Worm (Caenorhabditis elegans) whole organism, L4 larva: ENCODE results near the gene upp-1.

Source experiments
- aha-1 ChIP-seq: fragments of 150-350 bp; peaks from one replicate; lab custom pipeline; 2014; ENCODE audit warnings: missing biosample characterization, missing genetic modification characterization
- ama-1 ChIP-seq: fragments of 150-350 bp; optimal IDR thresholded peaks from 2 replicates; lab custom pipeline; 2014; ENCODE audit warnings: inconsistent platforms, mixed read lengths
- ceh-82 ChIP-seq: sonication (generic microtip); optimal IDR thresholded peaks from 2 replicates; lab custom pipeline; 2017; ENCODE audit warnings: missing biosample characterization, missing genetic modification characterization
- daf-16 ChIP-seq, 3 experiments: sonication (generic microtip); optimal IDR thresholded peaks; 2 replicates each; lab custom pipeline; 2016 to 2017; ENCODE audit warnings: missing genetic modification characterization in 3 of 3, missing genetic modification reagents in 3 of 3, mild to moderate bottlenecking in 2 of 3, missing compliant biosample characterization in 2 of 3, missing biosample characterization in 1 of 3, moderate library complexity in 1 of 3
- daf-8 ChIP-seq: fragments of 200-800 bp; sonication (Bioruptor generic); IDR thresholded peaks from 2 replicates; pipeline ENCODE4 v1.3.6; 2022; ENCODE audit warnings: missing genetic modification characterization, missing compliant biosample characterization
- mxl-2 ChIP-seq: fragments of 200-800 bp; sonication (Bioruptor generic); conservative IDR thresholded peaks from 2 replicates; pipeline ENCODE4 v1.3.6; 2022; ENCODE audit warnings: missing genetic modification reagents, missing genetic modification characterization, missing compliant biosample characterization
- nhr-237 ChIP-seq: sonication (generic microtip); optimal IDR thresholded peaks from 2 replicates; lab custom pipeline; 2017; ENCODE audit warnings: missing biosample characterization, missing genetic modification characterization
- nhr-41 ChIP-seq: fragments of 200-800 bp; sonication (Bioruptor generic); IDR thresholded peaks from 2 replicates; pipeline ENCODE4 v1.3.6; 2022; ENCODE audit warnings: missing genetic modification reagents, missing genetic modification characterization, missing compliant biosample characterization
- snpc-4 ChIP-seq: fragments of 150-350 bp; optimal IDR thresholded peaks from 2 replicates; lab custom pipeline; 2014; ENCODE audit warnings: missing biosample characterization, missing genetic modification characterization
- unc-39 ChIP-seq: sonication (generic microtip); optimal IDR thresholded peaks from 2 replicates; lab custom pipeline; 2017; ENCODE audit warnings: missing biosample characterization, missing genetic modification characterization
- unc-62 ChIP-seq, 3 experiments: fragments of 150-350 bp in 1 of 3; sonication (generic microtip); optimal IDR thresholded peaks in 2 of 3; peaks in 1 of 3; 1 replicate in 1 of 3; 2 replicates in 2 of 3; lab custom pipeline; 2014 to 2017; ENCODE audit warnings: missing biosample characterization in 3 of 3, missing genetic modification characterization in 3 of 3, missing genetic modification reagents in 3 of 3, missing genotype in 1 of 3

ce11 chrIII:7622922-7623321 lies 20.0 kb downstream of the upp-1 start:
- TF ChIP-seq daf-8 (GFP tag; lab: Robert Waterston, UW) (no peak), ceh-82 (tag; lab: Kevin White, UChicago) (no peak), nhr-41 (GFP tag; lab: Robert Waterston, UW) (no peak), unc-39 (tag; lab: Kevin White, UChicago) (no peak), mxl-2 (GFP tag; lab: Robert Waterston, UW) (no peak), aha-1 (no peak), ama-1 (no peak), nhr-237 (no peak), daf-16 (GFP tag; optimal IDR thresholded peaks at IDR 0.05; lab: Kevin White, UChicago) (no peak), daf-16 (tag; optimal IDR thresholded peaks at IDR 0.05; lab: Kevin White, UChicago) (no peak), unc-62 (GFP tag; optimal IDR thresholded peaks at IDR 0.05 in 1 of 2; lab: Kevin White, UChicago) (no peak), unc-62 (tag; optimal IDR thresholded peaks at IDR 0.05; lab: Kevin White, UChicago) (no peak), snpc-4 (tag; lab: Kevin White, UChicago) (no peak)
